Worm (Caenorhabditis elegans): ENCODE measurements around the gene srh-137.

Gene srh-137

DNA sequence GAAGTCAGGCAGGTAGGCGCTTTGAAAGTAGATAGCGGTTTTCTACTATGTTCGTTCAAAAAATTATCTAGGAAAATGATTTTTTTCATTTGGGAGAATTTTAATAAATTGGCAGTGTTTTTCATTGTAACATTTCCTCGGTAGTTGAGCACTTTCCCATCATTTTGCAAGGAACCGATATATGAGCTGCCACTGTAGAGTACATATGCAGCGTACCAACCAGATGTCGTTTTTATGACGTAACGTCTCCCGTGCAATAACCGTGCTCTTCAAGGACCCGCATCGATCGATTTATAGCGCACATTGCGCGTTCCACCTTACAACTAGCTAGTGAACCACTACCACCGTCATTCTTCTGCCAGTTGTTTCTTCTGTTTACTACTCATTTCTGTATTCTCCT, 25.6 kb upstream of the srh-137 start, which contains the start of gene T25E12.6:
TSS of gene T25E12.6 (plus strand) at position 301 of the 400 bp plus-strand sequence.
- no peak for TF ChIP-seq Y22D7AL.16 (tag; optimal IDR thresholded peaks at IDR 0.05)
- no peak for TF ChIP-seq ceh-2 (tag; optimal IDR thresholded peaks at IDR 0.05)
- TF ChIP-seq sox-4 (tag; optimal IDR thresholded peaks at IDR 0.05), result no peak
- TF ChIP-seq gmeb-2 (tag; optimal IDR thresholded peaks at IDR 0.05), result no peak
- no peak for TF ChIP-seq ceh-31 (tag; optimal IDR thresholded peaks at IDR 0.05)
- no peak for TF ChIP-seq rnt-1 (tag; optimal IDR thresholded peaks at IDR 0.05)
- no peak for TF ChIP-seq pag-3 (tag; optimal IDR thresholded peaks at IDR 0.05; ENCODE audit: borderline replicate concordance)
- no peak for TF ChIP-seq hlh-13 (GFP tag; optimal IDR thresholded peaks at IDR 0.05)
- no peak for TF ChIP-seq dve-1 (tag; optimal IDR thresholded peaks at IDR 0.05)
- no peak for TF ChIP-seq unc-86 (tag; optimal IDR thresholded peaks at IDR 0.05)
- TF ChIP-seq pros-1 (tag; optimal IDR thresholded peaks at IDR 0.05), result no peak
- no peak for TF ChIP-seq ceh-18 (tag; optimal IDR thresholded peaks at IDR 0.05)

- TF ChIP-seq ceh-9 (tag; optimal IDR thresholded peaks at IDR 0.05) (no peak), ceh-2 (tag; optimal IDR thresholded peaks at IDR 0.05) (no peak), pag-3 (tag; optimal IDR thresholded peaks at IDR 0.05; ENCODE audit: borderline replicate concordance) (no peak), C08G9.2 (tag; optimal IDR thresholded peaks at IDR 0.05) (no peak), hlh-13 (GFP tag; optimal IDR thresholded peaks at IDR 0.05) (no peak), ceh-14 (tag; optimal IDR thresholded peaks at IDR 0.05) (no peak), ceh-45 (GFP tag; IDR thresholded peaks at IDR 0.05) (no peak), ceh-34 (tag; optimal IDR thresholded peaks at IDR 0.05) (no peak), ttx-3 (tag; optimal IDR thresholded peaks at IDR 0.05) (no peak), hlh-30 (tag; optimal IDR thresholded peaks at IDR 0.05; ENCODE audit: insufficient read depth) (no peak), hlh-6 (tag; optimal IDR thresholded peaks at IDR 0.05) (no peak), zip-5 (tag; optimal IDR thresholded peaks at IDR 0.05) (no peak), ceh-24 (tag; optimal IDR thresholded peaks at IDR 0.05) (no peak), unc-3 (GFP tag; conservative IDR thresholded peaks at IDR 0.05) (no peak), unc-3 (tag; optimal IDR thresholded peaks at IDR 0.05) (no peak), sox-2 (GFP tag; IDR thresholded peaks at IDR 0.05) (no peak)
Measured at ce11 chrV:16739100-16739499, 22.6 kb upstream of the srh-137 start, which contains the start of the genes clec-29 and clec-39. Gene clec-29, minus strand, starts transcription at chrV:16739200. Gene clec-39, plus strand, starts transcription at chrV:16739268.

- TF ChIP-seq lim-6 (tag; optimal IDR thresholded peaks at IDR 0.05), result no peak
- no peak for TF ChIP-seq tbx-7 (tag; optimal IDR thresholded peaks at IDR 0.05)
- TF ChIP-seq che-1 (tag; optimal IDR thresholded peaks at IDR 0.05), result no peak
- TF ChIP-seq C38D4.7 (GFP tag; optimal IDR thresholded peaks at IDR 0.05), result no peak
Measured at ce11 chrV:16735518-16735917, 19.0 kb upstream of the srh-137 start, which contains the start of the genes clec-38 and clec-34. Gene clec-38, minus strand, starts transcription at chrV:16735618. Gene clec-34, plus strand, starts transcription at chrV:16735765.

- TF ChIP-seq unc-86 (tag; optimal IDR thresholded peaks at IDR 0.05), result no peak
- no peak for TF ChIP-seq fax-1 (tag; optimal IDR thresholded peaks at IDR 0.05)
- no peak for TF ChIP-seq tbx-7 (tag; optimal IDR thresholded peaks at IDR 0.05)
- TF ChIP-seq ama-1 (optimal IDR thresholded peaks at IDR 0.05), result no peak
Measured at ce11 chrV:16733681-16734080, 17.2 kb upstream of the srh-137 start, which contains the start of gene T25E12.16. Gene T25E12.16, minus strand, starts transcription at chrV:16733781.

ce11 chrV:16731600-16731999, 15.1 kb upstream of the srh-137 start, which contains the start of gene srz-100:
Gene srz-100, plus strand, starts transcription at chrV:16731900.
- TF ChIP-seq ceh-48 (tag; optimal IDR thresholded peaks at IDR 0.05) (no peak), gmeb-2 (tag; optimal IDR thresholded peaks at IDR 0.05) (no peak), ztf-16 (tag; optimal IDR thresholded peaks at IDR 0.05) (no peak), fax-1 (tag; optimal IDR thresholded peaks at IDR 0.05) (no peak), C08G9.2 (tag; optimal IDR thresholded peaks at IDR 0.05) (no peak), syd-9 (tag; optimal IDR thresholded peaks at IDR 0.05) (no peak), unc-3 (GFP tag; conservative IDR thresholded peaks at IDR 0.05) (no peak), unc-3 (tag; optimal IDR thresholded peaks at IDR 0.05) (no peak), dmd-4 (tag; optimal IDR thresholded peaks at IDR 0.05; ENCODE audit: borderline replicate concordance) (no peak)
